Fruit fly (Drosophila melanogaster) whole organism, embryonic: ENCODE measurements around the gene CG11828.
A peak's percentile ranks its signal among the peaks of the same experiment; 100 is the strongest.

ENCODE experiments used
- CG11085 ChIP-seq: fragments of 200-800 bp; sonication (Bioruptor generic); IDR thresholded peaks from 2 replicates; pipeline ENCODE4 v1.3.6; 2022; ENCODE audit warnings: missing biosample characterization, missing genetic modification characterization
- CG12071 ChIP-seq: fragments of 200-800 bp; sonication (Bioruptor generic); optimal IDR thresholded peaks from 3 replicates; lab custom pipeline; 2018; ENCODE audit warnings: missing biosample characterization, mild to moderate bottlenecking, missing genetic modification characterization
- CG12659 ChIP-seq: fragments of 200-800 bp; sonication (Bioruptor generic); optimal IDR thresholded peaks from 3 replicates; lab custom pipeline; 2017; ENCODE audit warnings: mild to moderate bottlenecking, missing biosample characterization, missing genetic modification reagents, missing genetic modification characterization
- CG15269 ChIP-seq: fragments of 200-800 bp; sonication (Bioruptor generic); optimal IDR thresholded peaks from 2 replicates; lab custom pipeline; 2018; ENCODE audit warnings: missing biosample characterization, mild to moderate bottlenecking, missing genetic modification characterization, moderate library complexity
- CG15479 ChIP-seq: fragments of 200-800 bp; sonication (Bioruptor generic); optimal IDR thresholded peaks from 3 replicates; lab custom pipeline; 2019; ENCODE audit warnings: missing biosample characterization, mild to moderate bottlenecking, missing genetic modification characterization, moderate library complexity
- CG15514 ChIP-seq: fragments of 200-800 bp; sonication (Bioruptor generic); optimal IDR thresholded peaks from 3 replicates; lab custom pipeline; 2017; ENCODE audit warnings: missing biosample characterization, missing genetic modification characterization, mild to moderate bottlenecking, moderate library complexity, missing genetic modification reagents
- CG1603 ChIP-seq: fragments of 200-800 bp; sonication (Bioruptor generic); optimal IDR thresholded peaks from 2 replicates; lab custom pipeline; 2019; ENCODE audit warnings: missing biosample characterization, mild to moderate bottlenecking, missing genetic modification characterization, moderate library complexity
- CG16863 ChIP-seq: fragments of 200-800 bp; sonication (Bioruptor generic); optimal IDR thresholded peaks from 3 replicates; lab custom pipeline; 2016; ENCODE audit warnings: missing biosample characterization, missing genetic modification characterization
- CG18599 ChIP-seq: fragments of 200-800 bp; sonication (Bioruptor generic); optimal IDR thresholded peaks from 3 replicates; lab custom pipeline; 2017; ENCODE audit warnings: missing biosample characterization, missing genetic modification characterization, mild to moderate bottlenecking, moderate library complexity, missing genetic modification reagents
- CG31441 ChIP-seq: fragments of 200-800 bp; sonication (Bioruptor generic); IDR thresholded peaks from 2 replicates; pipeline ENCODE4 v1.3.6; 2022; ENCODE audit warnings: missing biosample characterization, missing genetic modification characterization
- CG34376 ChIP-seq: fragments of 200-800 bp; sonication (Bioruptor generic); optimal IDR thresholded peaks from 2 replicates; lab custom pipeline; 2018; ENCODE audit warnings: missing biosample characterization, mild to moderate bottlenecking, missing genetic modification characterization
- CG4404 ChIP-seq: fragments of 200-800 bp; sonication (Bioruptor generic); IDR thresholded peaks from 2 replicates; pipeline ENCODE4 v1.3.6; 2022; ENCODE audit warnings: missing biosample characterization, missing genetic modification characterization
- CG7271 ChIP-seq: fragments of 200-800 bp; sonication (Bioruptor generic); optimal IDR thresholded peaks from 2 replicates; lab custom pipeline; 2018; ENCODE audit warnings: missing biosample characterization, mild to moderate bottlenecking, missing genetic modification characterization, moderate library complexity
- CG7839 ChIP-seq: fragments of 200-800 bp; sonication (Bioruptor generic); optimal IDR thresholded peaks from 3 replicates; lab custom pipeline; 2018; ENCODE audit warnings: missing biosample characterization, mild to moderate bottlenecking, missing genetic modification characterization, moderate library complexity
- CG9727 ChIP-seq: fragments of 200-800 bp; sonication (Bioruptor generic); optimal IDR thresholded peaks from 3 replicates; lab custom pipeline; 2017; ENCODE audit warnings: missing biosample characterization, mild to moderate bottlenecking, missing genetic modification characterization
- Dbx ChIP-seq: fragments of 200-800 bp; sonication (Bioruptor generic); IDR thresholded peaks from 3 replicates; pipeline ENCODE4 v1.3.6; 2022; ENCODE audit warnings: missing biosample characterization, missing genetic modification characterization
- Ets97D ChIP-seq: fragments of 200-800 bp; sonication (Bioruptor generic); optimal IDR thresholded peaks from 3 replicates; lab custom pipeline; 2016; ENCODE audit warnings: missing biosample characterization, missing genetic modification characterization
- Hand ChIP-seq: fragments of 200-800 bp; sonication (Bioruptor generic); optimal IDR thresholded peaks from 2 replicates; lab custom pipeline; 2017; ENCODE audit warnings: mild to moderate bottlenecking, missing biosample characterization, missing genetic modification reagents, missing genetic modification characterization
- Med ChIP-seq: fragments of 200-800 bp; sonication (Bioruptor generic); peaks from one replicate; lab custom pipeline; 2016; ENCODE audit warnings: missing biosample characterization, missing genetic modification characterization, mild to moderate bottlenecking, inconsistent platforms, moderate library complexity
- abd-A ChIP-seq: fragments of 200-800 bp; sonication (Bioruptor generic); optimal IDR thresholded peaks from 3 replicates; lab custom pipeline; 2019; ENCODE audit warnings: missing biosample characterization, mild to moderate bottlenecking, missing genetic modification characterization, moderate library complexity
- aop ChIP-seq: fragments of 200-800 bp; sonication (Bioruptor generic); IDR thresholded peaks from 2 replicates; pipeline ENCODE4 v1.3.6; 2022; ENCODE audit warnings: missing biosample characterization, missing genetic modification characterization
- cato ChIP-seq: fragments of 200-800 bp; sonication (Bioruptor generic); optimal IDR thresholded peaks from 2 replicates; lab custom pipeline; 2016; ENCODE audit warnings: missing biosample characterization, missing genetic modification characterization, borderline replicate concordance
- chm ChIP-seq: fragments of 200-800 bp; sonication (Bioruptor generic); IDR thresholded peaks from 2 replicates; pipeline ENCODE4 v1.3.6; 2022; ENCODE audit warnings: missing biosample characterization, missing genetic modification characterization
- ci ChIP-seq: fragments of 200-800 bp; sonication (Bioruptor generic); IDR thresholded peaks from 3 replicates; pipeline ENCODE4 v1.3.6; 2022; ENCODE audit warnings: missing biosample characterization, missing genetic modification characterization
- cwo ChIP-seq: fragments of 200-800 bp; sonication (Bioruptor generic); optimal IDR thresholded peaks from 3 replicates; lab custom pipeline; 2017; ENCODE audit warnings: missing biosample characterization, missing genetic modification characterization, mild to moderate bottlenecking, moderate library complexity, missing genetic modification reagents
- dmrt11E ChIP-seq: fragments of 200-800 bp; sonication (Bioruptor generic); optimal IDR thresholded peaks from 3 replicates; lab custom pipeline; 2018; ENCODE audit warnings: missing biosample characterization, mild to moderate bottlenecking, missing genetic modification characterization, moderate library complexity
- fd102C ChIP-seq: fragments of 200-800 bp; sonication (Bioruptor generic); optimal IDR thresholded peaks from 2 replicates; lab custom pipeline; 2018; ENCODE audit warnings: missing biosample characterization, mild to moderate bottlenecking, missing genetic modification characterization, moderate library complexity
- fd3F ChIP-seq: fragments of 200-800 bp; sonication (Bioruptor generic); optimal IDR thresholded peaks from 2 replicates; lab custom pipeline; 2018; ENCODE audit warnings: missing biosample characterization, mild to moderate bottlenecking, missing genetic modification characterization, moderate library complexity
- ftz-f1 ChIP-seq: fragments of 200-800 bp; sonication (Bioruptor generic); optimal IDR thresholded peaks from 2 replicates; lab custom pipeline; 2016; ENCODE audit warnings: missing biosample characterization, missing genetic modification characterization
- fu2 ChIP-seq: fragments of 200-800 bp; sonication (Bioruptor generic); optimal IDR thresholded peaks from 2 replicates; lab custom pipeline; 2016; ENCODE audit warnings: missing biosample characterization, missing genetic modification characterization
- gfzf ChIP-seq: fragments of 200-800 bp; sonication (Bioruptor generic); optimal IDR thresholded peaks from 2 replicates; lab custom pipeline; 2016; ENCODE audit warnings: missing biosample characterization, mild to moderate bottlenecking, missing genetic modification characterization, moderate library complexity
- hkb ChIP-seq, 2 experiments: fragments of 200-800 bp in 1 of 2; fragments of >200 bp in 1 of 2; sonication (Bioruptor generic) in 1 of 2; IDR thresholded peaks in 1 of 2; optimal IDR thresholded peaks in 1 of 2; 2 replicates each; pipeline versions ENCODE4 v1.3.6 to Lab custom; 2017 to 2022; ENCODE audit warnings: missing biosample characterization in 1 of 2, missing genetic modification characterization in 1 of 2
- insv ChIP-seq, 2 experiments: fragments of 200-800 bp; sonication (Bioruptor generic); optimal IDR thresholded peaks; 3 replicates each; lab custom pipeline; 2016 to 2018; ENCODE audit warnings: missing biosample characterization in 2 of 2, missing genetic modification characterization in 2 of 2
- lilli ChIP-seq: fragments of 200-800 bp; sonication (Bioruptor generic); optimal IDR thresholded peaks from 3 replicates; lab custom pipeline; 2016; ENCODE audit warnings: missing biosample characterization, missing genetic modification characterization
- peb ChIP-seq: fragments of 200-800 bp; sonication (Bioruptor generic); IDR thresholded peaks from 2 replicates; pipeline ENCODE4 v1.3.6; 2022; ENCODE audit warnings: missing biosample characterization, missing genetic modification characterization
- scrt ChIP-seq: fragments of 200-800 bp; sonication (Bioruptor generic); optimal IDR thresholded peaks from 2 replicates; lab custom pipeline; 2018; ENCODE audit warnings: missing biosample characterization, mild to moderate bottlenecking, missing genetic modification characterization, moderate library complexity
- so ChIP-seq: fragments of 200-800 bp; sonication (Bioruptor generic); IDR thresholded peaks from 3 replicates; pipeline ENCODE4 v1.3.6; 2022; ENCODE audit warnings: missing biosample characterization, missing genetic modification characterization
- tll ChIP-seq, 2 experiments: fragments of 200-800 bp in 1 of 2; fragments of >200 bp in 1 of 2; sonication (Bioruptor generic) in 1 of 2; optimal IDR thresholded peaks; 2 replicates each; lab custom pipeline; 2017 to 2019; ENCODE audit warnings: missing biosample characterization in 2 of 2, missing genetic modification characterization in 2 of 2, mild to moderate bottlenecking in 1 of 2, moderate library complexity in 1 of 2
- unpg ChIP-seq: fragments of 200-800 bp; sonication (Bioruptor generic); optimal IDR thresholded peaks from 3 replicates; lab custom pipeline; 2018; ENCODE audit warnings: missing biosample characterization, mild to moderate bottlenecking, missing genetic modification characterization, moderate library complexity

The CG11828 gene

DNA sequence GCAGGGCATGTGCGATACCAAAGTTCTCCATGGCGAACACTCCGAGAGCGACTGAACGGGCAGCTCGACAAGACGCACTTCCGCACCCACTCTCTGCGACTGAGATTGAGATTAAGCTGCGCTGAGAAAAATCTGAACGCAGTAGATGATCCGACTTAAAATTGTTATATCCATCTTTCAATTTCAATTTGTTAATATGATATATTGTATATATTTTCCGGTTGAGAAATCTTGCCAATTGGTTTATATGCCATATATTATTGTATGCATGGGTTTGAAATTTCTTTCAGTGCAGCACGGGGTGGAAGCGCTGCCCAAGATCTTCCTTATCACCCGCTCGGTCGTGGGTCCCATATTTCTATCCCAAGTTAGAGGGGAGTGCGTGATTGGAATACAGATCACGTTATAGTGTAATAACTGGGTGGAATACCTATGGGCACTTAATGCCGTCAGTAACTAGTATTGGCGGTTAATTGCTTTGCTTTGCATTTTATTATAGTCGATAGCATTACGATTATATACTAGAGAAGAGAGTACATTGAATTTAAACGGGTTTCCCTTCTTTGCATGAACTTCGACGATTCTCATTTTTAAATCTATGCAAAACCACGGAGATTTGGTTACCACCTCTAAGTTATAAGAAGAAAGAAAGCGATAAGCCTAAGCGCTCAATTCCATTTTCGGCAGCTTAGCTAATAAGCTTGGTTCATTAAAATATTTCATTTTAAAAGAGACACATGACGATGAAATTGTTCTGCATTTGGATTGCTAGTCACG is 42.6 kb upstream of the CG11828 start, which contains the start of the genes Nepl19 and Nepl20 (continued):
- TF ChIP-seq cato (GFP tag; lab: Kevin White, UChicago) (peak; percentile 20), fd3F (GFP tag; lab: Kevin White, UChicago) (peak; percentile 51), aop (no peak)

dm6 chr3R:28883434-28883833 is 39.4 kb upstream of the CG11828 start, which contains the start of gene Nepl21:
Nepl21 (plus strand) TSS chr3R:28883693.
- TF ChIP-seq gfzf (GFP tag; lab: Kevin White, UChicago) (no peak), cwo (GFP tag; lab: Kevin White, UChicago) (peak; percentile 14), tll (GFP tag; optimal IDR thresholded peaks at IDR 0.05; lab: Kevin White, UChicago) (no peak), unpg (GFP tag; lab: Kevin White, UChicago) (no peak), CG34376 (GFP tag; lab: Kevin White, UChicago) (peak; percentile 37)
- TF ChIP-seq, all 482 proteins: peak for 2

dm6 chr3R:28886813-28887212 is 36.0 kb upstream of the CG11828 start:
- TF ChIP-seq CG15514 (GFP tag; lab: Kevin White, UChicago), result peak; percentile 81
- peak; percentile 71 for TF ChIP-seq Med (GFP tag; lab: Kevin White, UChicago)
- TF ChIP-seq ci (GFP tag; lab: Robert Waterston, UW), result 0 out of 3 replicates have a peak, but pooled peaks have one; percentile 26
- peak; percentile 63 for TF ChIP-seq Ets97D (GFP tag; lab: Kevin White, UChicago)
- TF ChIP-seq CG15479, result peak; percentile 16
- TF ChIP-seq peb (GFP tag; lab: Robert Waterston, UW), result no peak
- peak; percentile 1 for TF ChIP-seq fd102C (GFP tag; lab: Kevin White, UChicago)
- peak; percentile 87 for TF ChIP-seq CG7271 (tag; lab: Kevin White, UChicago)
- no peak for TF ChIP-seq so (GFP tag; lab: Robert Waterston, UW)
- no peak for TF ChIP-seq Hand (GFP tag; lab: Kevin White, UChicago)

DNA sequence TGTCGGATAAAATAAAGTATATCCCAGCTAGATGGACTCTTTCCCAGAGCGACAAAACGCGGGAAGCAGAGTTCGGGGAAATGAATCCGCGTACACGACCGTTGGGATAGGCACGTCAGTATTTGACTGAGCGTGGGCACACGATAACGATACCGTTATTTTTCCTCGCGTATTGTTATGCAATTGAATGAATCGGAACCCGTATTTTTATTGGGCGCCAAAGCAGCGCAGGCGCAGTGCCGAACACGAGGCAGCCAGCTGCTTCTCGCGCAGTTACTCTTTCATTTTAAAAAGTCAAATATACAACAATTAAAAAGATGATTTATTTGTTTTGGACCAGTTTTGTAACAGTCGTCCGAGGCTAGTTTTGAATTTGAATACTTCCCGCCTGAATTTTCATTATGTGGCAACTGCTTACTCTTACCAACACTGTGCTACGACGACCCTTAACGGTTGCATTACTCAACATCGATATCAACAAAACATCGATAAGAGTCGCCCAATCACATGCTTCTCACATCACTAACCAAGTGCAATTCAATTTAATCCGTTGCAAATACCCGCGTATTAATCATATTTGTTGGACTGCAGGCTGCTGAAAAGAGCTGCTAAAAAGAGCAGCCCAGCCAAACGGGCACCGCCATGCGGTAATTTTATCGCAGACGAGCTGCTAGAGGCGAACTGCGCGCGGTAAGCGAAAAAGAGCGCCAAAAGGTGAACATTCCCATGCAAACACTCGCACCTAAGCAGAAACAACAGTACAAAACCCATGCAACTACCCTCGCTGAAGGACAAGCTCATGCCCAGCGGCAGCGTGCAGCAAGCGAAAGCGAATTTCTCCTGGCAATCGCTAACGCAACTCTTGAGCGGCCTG is 35.0 kb upstream of the CG11828 start, which contains the start of the genes CG33203 and Doa:
CG33203 (minus strand) TSS at position 151 of the 874 bp plus-strand sequence.
Doa (plus strand) TSS at position 515 of the 874 bp plus-strand sequence.
- peak; percentile 55 for TF ChIP-seq CG12659 (GFP tag; lab: Kevin White, UChicago)
- peak; percentile 67 for TF ChIP-seq lilli (GFP tag; lab: Kevin White, UChicago)
- no peak for TF ChIP-seq ftz-f1 (GFP tag; lab: Kevin White, UChicago)
- TF ChIP-seq hkb (optimal IDR thresholded peaks at IDR 0.05; lab: Kevin White, UChicago), result peak; percentile 44
- no peak for TF ChIP-seq hkb (GFP tag; IDR thresholded peaks at IDR 0.05; lab: Robert Waterston, UW)
- TF ChIP-seq CG11085 (GFP tag; lab: Robert Waterston, UW), result no peak
- TF ChIP-seq CG1603 (tag; lab: Kevin White, UChicago), result peak; percentile 89
- TF ChIP-seq fu2, result peak; percentile 30
- no peak; the same call in 1 of the 2 replicates for TF ChIP-seq CG4404 (GFP tag; lab: Robert Waterston, UW)
- TF ChIP-seq abd-A (tag; lab: Kevin White, UChicago), result peak; percentile 61
- TF ChIP-seq CG18599 (GFP tag; lab: Kevin White, UChicago), result peak; percentile 17
- TF ChIP-seq Dbx (GFP tag; lab: Robert Waterston, UW), result peak; percentile 59; the same call in 2 of the 3 replicates
- no peak for TF ChIP-seq scrt (GFP tag; lab: Kevin White, UChicago)
- TF ChIP-seq CG7839, result peak; percentile 6
- TF ChIP-seq CG31441 (GFP tag; lab: Robert Waterston, UW), result 0 out of 2 replicates have a peak, but pooled peaks have one; percentile 7
- TF ChIP-seq CG15269 (tag; lab: Kevin White, UChicago), result no peak
- no peak for TF ChIP-seq chm (GFP tag; lab: Robert Waterston, UW)
- TF ChIP-seq CG12071, result no peak
- TF ChIP-seq insv (GFP tag; optimal IDR thresholded peaks at IDR 0.05; lab: Kevin White, UChicago), result peak in 1 of 2 experiments; percentile 21
- no peak for TF ChIP-seq CG34376 (GFP tag; lab: Kevin White, UChicago)
- peak; percentile 23 for TF ChIP-seq dmrt11E
- TF ChIP-seq CG16863 (GFP tag; lab: Kevin White, UChicago), result peak; percentile 67
- peak; percentile 26 for TF ChIP-seq CG9727 (GFP tag; lab: Kevin White, UChicago)
- TF ChIP-seq CG15479, result no peak
